Worm (Caenorhabditis elegans) whole organism, midembryonic: Measurements from ENCODE around the gene C37H5.13.

Experiments used
- T22C8.4 ChIP-seq: fragments of 200-800 bp; sonication (Bioruptor generic); IDR thresholded peaks from 2 replicates; pipeline ENCODE4 v1.3.6; 2022; ENCODE audit warnings: missing genetic modification characterization, missing compliant biosample characterization
- flt-1 ChIP-seq: fragments of 200-800 bp; sonication (Bioruptor generic); IDR thresholded peaks from 2 replicates; pipeline ENCODE4 v1.3.6; 2022; ENCODE audit warnings: missing genetic modification characterization, missing compliant biosample characterization
- klf-2 ChIP-seq: fragments of 200-800 bp; sonication (Bioruptor generic); conservative IDR thresholded peaks from 2 replicates; pipeline ENCODE4 v1.3.6; 2022; ENCODE audit warnings: missing genetic modification reagents, missing genetic modification characterization, missing compliant biosample characterization
- ztf-29 ChIP-seq: fragments of 200-800 bp; sonication (Bioruptor generic); IDR thresholded peaks from 2 replicates; pipeline ENCODE4 v1.3.6; 2022; ENCODE audit warnings: missing genetic modification reagents, missing genetic modification characterization, missing compliant biosample characterization

DNA sequence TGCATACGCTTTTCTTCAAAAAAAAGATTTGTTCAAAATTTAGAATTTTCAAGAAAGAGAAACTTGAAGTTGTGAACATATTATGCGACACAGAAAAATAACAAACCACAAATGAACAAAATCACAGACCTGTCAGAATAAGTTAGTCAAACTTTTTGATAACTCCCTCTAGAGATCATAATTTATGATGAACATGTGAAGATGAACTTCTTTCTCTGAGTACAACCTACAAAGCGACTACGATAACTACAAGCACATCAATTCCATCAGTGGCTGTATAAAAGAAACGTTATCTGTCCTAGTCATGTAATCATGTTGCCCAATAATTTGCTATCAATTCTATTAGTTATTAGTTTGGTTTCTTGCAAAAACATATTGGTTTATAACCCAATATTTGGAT lies 33.0 kb upstream of the C37H5.13 start, which contains the start of gene ugt-9:
- TF ChIP-seq flt-1 (GFP tag; lab: Robert Waterston, UW) (no peak), ztf-29 (no peak), T22C8.4 (GFP tag; lab: Robert Waterston, UW) (no peak), klf-2 (GFP tag; lab: Robert Waterston, UW) (no peak)
